Fruit fly (Drosophila melanogaster) whole organism, embryonic: ENCODE results near the gene CG31191.

Experiments used
- Atf-2 ChIP-seq: fragments of 200-800 bp; sonication (Bioruptor generic); optimal IDR thresholded peaks from 2 replicates; lab custom pipeline; 2016; ENCODE audit warnings: missing biosample characterization, missing genetic modification characterization
- Atf6 ChIP-seq: fragments of 200-800 bp; sonication (Bioruptor generic); IDR thresholded peaks from 2 replicates; pipeline ENCODE4 v1.3.6; 2022; ENCODE audit warnings: missing biosample characterization, missing genetic modification characterization
- CG10147 ChIP-seq: fragments of 200-800 bp; sonication (Bioruptor generic); optimal IDR thresholded peaks from 2 replicates; lab custom pipeline; 2019; ENCODE audit warnings: missing biosample characterization, mild to moderate bottlenecking, missing genetic modification characterization, moderate library complexity
- CG10267 ChIP-seq: fragments of 200-800 bp; sonication (Bioruptor generic); optimal IDR thresholded peaks from 2 replicates; lab custom pipeline; 2018; ENCODE audit warnings: missing biosample characterization, mild to moderate bottlenecking, missing genetic modification characterization, moderate library complexity
- CG10431 ChIP-seq: fragments of 200-800 bp; sonication (Bioruptor generic); optimal IDR thresholded peaks from 3 replicates; lab custom pipeline; 2018; ENCODE audit warnings: missing biosample characterization, mild to moderate bottlenecking, missing genetic modification characterization
- CG10654 ChIP-seq: fragments of 200-800 bp; sonication (Bioruptor generic); optimal IDR thresholded peaks from 2 replicates; lab custom pipeline; 2016; ENCODE audit warnings: missing biosample characterization, missing genetic modification characterization
- CG12942 ChIP-seq: fragments of 200-800 bp; sonication (Bioruptor generic); optimal IDR thresholded peaks from 3 replicates; lab custom pipeline; 2016; ENCODE audit warnings: missing biosample characterization, missing genetic modification characterization
- CG13287 ChIP-seq: fragments of 200-800 bp; sonication (Bioruptor generic); IDR thresholded peaks from 2 replicates; pipeline ENCODE4 v1.3.6; 2022; ENCODE audit warnings: missing biosample characterization, missing genetic modification characterization; ENCODE audit not compliant: partially characterized antibody
- CG13424 ChIP-seq: fragments of 200-800 bp; sonication (Bioruptor generic); optimal IDR thresholded peaks from 2 replicates; lab custom pipeline; 2019; ENCODE audit warnings: missing biosample characterization, mild to moderate bottlenecking, missing genetic modification characterization, moderate library complexity
- CG15601 ChIP-seq: fragments of 200-800 bp; sonication (Bioruptor generic); optimal IDR thresholded peaks from 3 replicates; lab custom pipeline; 2019; ENCODE audit warnings: missing biosample characterization, mild to moderate bottlenecking, missing genetic modification characterization, moderate library complexity
- CG1647 ChIP-seq: fragments of 200-800 bp; sonication (Bioruptor generic); optimal IDR thresholded peaks from 3 replicates; lab custom pipeline; 2016; ENCODE audit warnings: missing biosample characterization, missing genetic modification characterization
- CG17359 ChIP-seq: fragments of 200-800 bp; sonication (Bioruptor generic); optimal IDR thresholded peaks from 3 replicates; lab custom pipeline; 2018; ENCODE audit warnings: missing biosample characterization, mild to moderate bottlenecking, missing genetic modification characterization, moderate library complexity
- CG17385 ChIP-seq: fragments of 200-800 bp; sonication (Bioruptor generic); optimal IDR thresholded peaks from 3 replicates; lab custom pipeline; 2018; ENCODE audit warnings: missing biosample characterization, mild to moderate bottlenecking, missing genetic modification characterization
- CG2678 ChIP-seq: fragments of 200-800 bp; sonication (Bioruptor generic); optimal IDR thresholded peaks from 3 replicates; lab custom pipeline; 2019; ENCODE audit warnings: missing biosample characterization, mild to moderate bottlenecking, missing genetic modification characterization, moderate library complexity
- CG2712 ChIP-seq: fragments of 200-800 bp; optimal IDR thresholded peaks from 3 replicates; lab custom pipeline; 2019; ENCODE audit warnings: missing biosample characterization, mild to moderate bottlenecking, missing genetic modification characterization, moderate library complexity
- CG30403 ChIP-seq: fragments of 200-800 bp; sonication (Bioruptor generic); optimal IDR thresholded peaks from 3 replicates; lab custom pipeline; 2016; ENCODE audit warnings: missing biosample characterization, missing genetic modification characterization
- CG6254 ChIP-seq: fragments of 200-800 bp; sonication (Bioruptor generic); optimal IDR thresholded peaks from 3 replicates; lab custom pipeline; 2017; ENCODE audit warnings: mild to moderate bottlenecking, missing biosample characterization, missing genetic modification reagents, missing genetic modification characterization
- CG6654 ChIP-seq: fragments of 200-800 bp; sonication (Bioruptor generic); optimal IDR thresholded peaks from 2 replicates; lab custom pipeline; 2017; ENCODE audit warnings: missing biosample characterization, mild to moderate bottlenecking, missing genetic modification characterization
- CG9609 ChIP-seq: fragments of 200-800 bp; sonication (Bioruptor generic); optimal IDR thresholded peaks from 3 replicates; lab custom pipeline; 2016; ENCODE audit warnings: missing biosample characterization, missing genetic modification characterization
- CTCF ChIP-seq: fragments of 200-800 bp; sonication (Bioruptor generic); optimal IDR thresholded peaks from 2 replicates; lab custom pipeline; 2017; ENCODE audit warnings: missing biosample characterization, mild to moderate bottlenecking, missing genetic modification characterization, moderate library complexity
- CrebB ChIP-seq: fragments of 200-800 bp; sonication (Bioruptor generic); optimal IDR thresholded peaks from 3 replicates; lab custom pipeline; 2018; ENCODE audit warnings: missing biosample characterization, mild to moderate bottlenecking, missing genetic modification characterization
- Dbx ChIP-seq: fragments of 200-800 bp; sonication (Bioruptor generic); IDR thresholded peaks from 3 replicates; pipeline ENCODE4 v1.3.6; 2022; ENCODE audit warnings: missing biosample characterization, missing genetic modification characterization
- Ets65A ChIP-seq: fragments of 200-800 bp; sonication (Bioruptor generic); peaks from one replicate; lab custom pipeline; 2016; ENCODE audit warnings: missing biosample characterization, missing genetic modification characterization
- Hand ChIP-seq: fragments of 200-800 bp; sonication (Bioruptor generic); optimal IDR thresholded peaks from 2 replicates; lab custom pipeline; 2017; ENCODE audit warnings: mild to moderate bottlenecking, missing biosample characterization, missing genetic modification reagents, missing genetic modification characterization
- Hmr ChIP-seq: fragments of 200-800 bp; sonication (Bioruptor generic); optimal IDR thresholded peaks from 3 replicates; lab custom pipeline; 2017; ENCODE audit warnings: mild to moderate bottlenecking, missing biosample characterization, missing genetic modification reagents, missing genetic modification characterization
- Kr ChIP-seq: fragments of 200-800 bp; sonication (Bioruptor generic); optimal IDR thresholded peaks from 2 replicates; lab custom pipeline; 2017; ENCODE audit warnings: missing biosample characterization, mild to moderate bottlenecking, missing genetic modification characterization
- NfI ChIP-seq: fragments of 200-800 bp; sonication (Bioruptor generic); optimal IDR thresholded peaks from 3 replicates; lab custom pipeline; 2018; ENCODE audit warnings: missing biosample characterization, mild to moderate bottlenecking, missing genetic modification characterization, moderate library complexity
- Rfx ChIP-seq: fragments of 200-800 bp; sonication (Bioruptor generic); IDR thresholded peaks from 2 replicates; pipeline ENCODE4 v1.3.6; 2022; ENCODE audit warnings: missing biosample characterization, missing genetic modification characterization
- Sox102F ChIP-seq: fragments of 200-800 bp; sonication (Bioruptor generic); optimal IDR thresholded peaks from 2 replicates; lab custom pipeline; 2018; ENCODE audit warnings: missing biosample characterization, mild to moderate bottlenecking, missing genetic modification characterization, moderate library complexity
- ab ChIP-seq: fragments of 200-800 bp; sonication (Bioruptor generic); optimal IDR thresholded peaks from 2 replicates; lab custom pipeline; 2016; ENCODE audit warnings: missing biosample characterization, missing genetic modification characterization
- al ChIP-seq: fragments of 200-800 bp; sonication (Bioruptor generic); IDR thresholded peaks from 2 replicates; pipeline ENCODE4 v1.3.6; 2022; ENCODE audit warnings: missing biosample characterization, missing genetic modification characterization
- ato ChIP-seq: fragments of 200-800 bp; sonication (Bioruptor generic); IDR thresholded peaks from 2 replicates; pipeline ENCODE4 v1.3.6; 2022; ENCODE audit warnings: missing biosample characterization, missing genetic modification characterization; ENCODE audit not compliant: partially characterized antibody
- cas ChIP-seq: fragments of 200-800 bp; sonication (Bioruptor generic); IDR thresholded peaks from 2 replicates; pipeline ENCODE4 v1.3.6; 2022; ENCODE audit warnings: missing biosample characterization, missing genetic modification characterization
- crc ChIP-seq: fragments of 200-800 bp; sonication (Bioruptor generic); optimal IDR thresholded peaks from 2 replicates; lab custom pipeline; 2016; ENCODE audit warnings: missing biosample characterization, missing genetic modification characterization
- croc ChIP-seq: fragments of 200-800 bp; sonication (Bioruptor generic); conservative IDR thresholded peaks from 3 replicates; pipeline ENCODE4 v1.3.6; 2022; ENCODE audit warnings: missing biosample characterization, missing genetic modification characterization
- da ChIP-seq: fragments of 200-800 bp; sonication (Bioruptor generic); optimal IDR thresholded peaks from 2 replicates; lab custom pipeline; 2016; ENCODE audit warnings: missing biosample characterization, missing genetic modification characterization
- dpn ChIP-seq, 2 experiments: fragments of 200-800 bp; sonication (Bioruptor generic); optimal IDR thresholded peaks; 3 replicates each; lab custom pipeline; 2016; ENCODE audit warnings: missing biosample characterization in 2 of 2, missing genetic modification characterization in 2 of 2
- eve ChIP-seq, 2 experiments: fragments of >200 bp; optimal IDR thresholded peaks; 2 replicates each; lab custom pipeline; 2017; ENCODE audit warnings: missing biosample characterization in 2 of 2, missing genetic modification characterization in 2 of 2
- gem ChIP-seq: fragments of 200-800 bp; sonication (Bioruptor generic); optimal IDR thresholded peaks from 2 replicates; lab custom pipeline; 2019; ENCODE audit warnings: missing biosample characterization, mild to moderate bottlenecking, missing genetic modification characterization, moderate library complexity
- onecut ChIP-seq: fragments of 200-800 bp; sonication (Bioruptor generic); IDR thresholded peaks from 2 replicates; pipeline ENCODE4 v1.3.6; 2022; ENCODE audit warnings: missing biosample characterization, missing genetic modification characterization
- p53 ChIP-seq: fragments of 200-800 bp; sonication (Bioruptor generic); optimal IDR thresholded peaks from 2 replicates; lab custom pipeline; 2016; ENCODE audit warnings: missing biosample characterization, missing genetic modification characterization
- pfk ChIP-seq: fragments of 200-800 bp; sonication (Bioruptor generic); optimal IDR thresholded peaks from 2 replicates; lab custom pipeline; 2018; ENCODE audit warnings: missing biosample characterization, mild to moderate bottlenecking, missing genetic modification characterization, moderate library complexity
- row ChIP-seq: fragments of 200-800 bp; sonication (Bioruptor generic); IDR thresholded peaks from 3 replicates; pipeline ENCODE4 v1.3.6; 2022; ENCODE audit warnings: missing biosample characterization, missing genetic modification characterization
- run ChIP-seq: fragments of 200-800 bp; sonication (Bioruptor generic); optimal IDR thresholded peaks from 3 replicates; lab custom pipeline; 2018; ENCODE audit warnings: missing biosample characterization, mild to moderate bottlenecking, missing genetic modification characterization
- sens ChIP-seq: fragments of 200-800 bp; sonication (Bioruptor generic); peaks from one replicate; lab custom pipeline; 2016; ENCODE audit warnings: missing biosample characterization, missing genetic modification characterization
- slp2 ChIP-seq: fragments of 200-800 bp; sonication (Bioruptor generic); optimal IDR thresholded peaks from 2 replicates; lab custom pipeline; 2016; ENCODE audit warnings: missing biosample characterization, missing genetic modification characterization
- sr ChIP-seq: fragments of 200-800 bp; sonication (Bioruptor generic); IDR thresholded peaks from 3 replicates; pipeline ENCODE4 v1.3.6; 2022; ENCODE audit warnings: missing biosample characterization, missing genetic modification characterization
- stwl ChIP-seq: fragments of 200-800 bp; sonication (Bioruptor generic); optimal IDR thresholded peaks from 3 replicates; lab custom pipeline; 2018; ENCODE audit warnings: missing biosample characterization, mild to moderate bottlenecking, missing genetic modification characterization, moderate library complexity
- unc-4 ChIP-seq: fragments of 200-800 bp; sonication (Bioruptor generic); IDR thresholded peaks from 2 replicates; pipeline ENCODE4 v1.3.6; 2022; ENCODE audit warnings: missing biosample characterization, missing genetic modification characterization; ENCODE audit not compliant: partially characterized antibody
- usp ChIP-seq: fragments of >200 bp; optimal IDR thresholded peaks from 2 replicates; lab custom pipeline; 2017; ENCODE audit warnings: missing biosample characterization, missing genetic modification characterization
- zen2 ChIP-seq: fragments of 200-800 bp; sonication (Bioruptor generic); IDR thresholded peaks from 3 replicates; pipeline ENCODE4 v1.3.6; 2022; ENCODE audit warnings: missing biosample characterization, missing genetic modification characterization; ENCODE audit not compliant: partially characterized antibody

CG31191 gene

dm6 chr3R:20955932-20956636, 10.8 kb upstream of the CG31191 start (continued):
- TF ChIP-seq ato (no peak), Dbx (GFP tag; lab: Robert Waterston, UW) (no peak), al (no peak), CG17385 (GFP tag; lab: Kevin White, UChicago) (peak; percentile 0), CG6254 (no peak), CG10267 (no peak), CG12942 (GFP tag; lab: Kevin White, UChicago) (no peak), stwl (tag; lab: Kevin White, UChicago) (no peak), CrebB (no peak), sens (GFP tag; lab: Kevin White, UChicago) (peak; percentile 65), CG15601 (tag; lab: Kevin White, UChicago) (no peak), ab (GFP tag; lab: Kevin White, UChicago) (no peak), sr (GFP tag; lab: Robert Waterston, UW) (no peak), Atf6 (GFP tag; lab: Robert Waterston, UW) (0 out of 2 replicates have a peak, but pooled peaks have one; percentile 19), Ets65A (peak; percentile 29), CG10147 (GFP tag; lab: Kevin White, UChicago) (no peak), CG13424 (tag; lab: Kevin White, UChicago) (peak; percentile 22), Sox102F (GFP tag; lab: Kevin White, UChicago) (peak; percentile 4), usp (GFP tag; lab: Kevin White, UChicago) (no peak), CG10654 (GFP tag; lab: Kevin White, UChicago) (no peak), pfk (GFP tag; lab: Kevin White, UChicago) (no peak), CG9609 (GFP tag; lab: Kevin White, UChicago) (no peak), NfI (GFP tag; lab: Kevin White, UChicago) (peak; percentile 18), CG6654 (GFP tag; lab: Kevin White, UChicago) (no peak), zen2 (GFP tag; lab: Robert Waterston, UW) (no peak), CG2712 (tag; lab: Kevin White, UChicago) (no peak), CG17359 (tag; lab: Kevin White, UChicago) (no peak), CG10431 (GFP tag; lab: Kevin White, UChicago) (no peak), CG1647 (GFP tag; lab: Kevin White, UChicago) (no peak), CG30403 (GFP tag; lab: Kevin White, UChicago) (peak; percentile 2), crc (GFP tag; lab: Kevin White, UChicago) (no peak), Atf-2 (GFP tag; lab: Kevin White, UChicago) (no peak), onecut (GFP tag; lab: Robert Waterston, UW) (peak; percentile 95), cas (GFP tag; lab: Robert Waterston, UW) (no peak), slp2 (no peak), Rfx (GFP tag; lab: Robert Waterston, UW) (no peak), CG2678 (peak; percentile 45), da (GFP tag; lab: Kevin White, UChicago) (no peak), row (GFP tag; lab: Robert Waterston, UW) (peak; percentile 40), unc-4 (GFP tag; lab: Robert Waterston, UW) (no peak), croc (GFP tag; lab: Robert Waterston, UW) (no peak), run (tag; lab: Kevin White, UChicago) (no peak), Kr (GFP tag; lab: Kevin White, UChicago) (no peak), eve (GFP tag; optimal IDR thresholded peaks at IDR 0.05; lab: Kevin White, UChicago) (peak in 1 of 2 experiments; percentile 68), CG13287 (GFP tag; lab: Robert Waterston, UW) (no peak), gem (tag; lab: Kevin White, UChicago) (peak; percentile 23), CTCF (GFP tag; lab: Kevin White, UChicago) (no peak), dpn (GFP tag; optimal IDR thresholded peaks at IDR 0.05; lab: Kevin White, UChicago) (peak in 1 of 2 experiments; percentile 9), p53 (GFP tag; lab: Kevin White, UChicago) (no peak), Hmr (GFP tag; lab: Kevin White, UChicago) (peak; percentile 30), Hand (peak; percentile 44)
